Worm (Caenorhabditis elegans) whole organism, late embryonic: ENCODE results near the gene ZK666.15.

ENCODE experiments used
- dmd-4 ChIP-seq: sonication (generic microtip); optimal IDR thresholded peaks from 2 replicates; lab custom pipeline; 2016; ENCODE audit warnings: borderline replicate concordance, missing genetic modification characterization, missing compliant biosample characterization
- fkh-10 ChIP-seq: fragments of 150-350 bp; optimal IDR thresholded peaks from 2 replicates; lab custom pipeline; 2014; ENCODE audit warnings: missing biosample characterization, missing genetic modification reagents, missing genetic modification characterization
- madf-2 ChIP-seq: sonication (generic microtip); optimal IDR thresholded peaks from 2 replicates; lab custom pipeline; 2017; ENCODE audit warnings: missing genetic modification characterization, missing compliant biosample characterization

DNA sequence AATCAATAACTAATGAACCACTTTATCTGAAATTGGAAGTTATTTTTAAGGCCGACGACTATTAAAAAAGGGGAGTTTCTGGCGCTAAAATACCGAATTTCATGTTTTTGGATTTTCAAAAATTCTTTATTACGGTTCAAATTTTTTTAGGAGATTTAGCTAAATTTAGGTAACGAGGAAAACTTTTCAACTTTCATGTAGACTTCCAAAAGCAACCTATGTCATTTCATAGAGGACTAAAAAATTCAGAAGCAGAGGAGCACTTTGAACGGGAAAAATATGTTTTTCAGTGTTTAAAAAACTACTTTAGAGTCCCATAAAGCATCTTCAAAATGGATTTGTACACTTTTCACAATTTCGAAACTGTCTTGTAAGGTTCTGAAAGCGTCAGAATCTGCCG, 26.5 kb downstream of the ZK666.15 start:
- TF ChIP-seq dmd-4 (tag; lab: Kevin White, UChicago) (no peak), fkh-10 (GFP tag; lab: Kevin White, UChicago) (no peak), madf-2 (tag; lab: Kevin White, UChicago) (no peak)
